Worm (Caenorhabditis elegans) whole organism, L3 larva: ENCODE results near the gene fat-2.

Source experiments
- ceh-28 ChIP-seq: fragments of 150-350 bp; optimal IDR thresholded peaks from 2 replicates; lab custom pipeline; 2014; ENCODE audit warnings: missing biosample characterization, missing genetic modification reagents, missing genetic modification characterization
- ceh-9 ChIP-seq: sonication (generic microtip); optimal IDR thresholded peaks from 2 replicates; lab custom pipeline; 2018; ENCODE audit warnings: missing biosample characterization, missing genetic modification characterization
- nfya-1 ChIP-seq: sonication (generic microtip); optimal IDR thresholded peaks from 2 replicates; lab custom pipeline; 2017; ENCODE audit warnings: missing genetic modification characterization, mild to moderate bottlenecking, missing compliant biosample characterization, antibody characterized with exemption, moderate library complexity; ENCODE audit not compliant: insufficient read depth
- nhr-23 ChIP-seq: fragments of 150-350 bp; optimal IDR thresholded peaks from 2 replicates; lab custom pipeline; 2014; ENCODE audit warnings: missing biosample characterization, missing genetic modification reagents, missing genetic modification characterization
- tbx-2 ChIP-seq: sonication (generic microtip); optimal IDR thresholded peaks from 2 replicates; lab custom pipeline; 2016; ENCODE audit warnings: mild to moderate bottlenecking, missing genetic modification characterization, missing compliant biosample characterization

- no peak for TF ChIP-seq ceh-28
- peak; percentile 2 for TF ChIP-seq nhr-23 (tag; lab: Kevin White, UChicago)
- no peak for TF ChIP-seq ceh-9
- TF ChIP-seq tbx-2 (tag; lab: Kevin White, UChicago): no peak
- peak; percentile 54 for TF ChIP-seq nfya-1 (tag; lab: Kevin White, UChicago)
Observed at ce11 chrIV:13311331-13312034, 12.2 kb upstream of the fat-2 start.
